Worm (Caenorhabditis elegans) whole organism, L1 larva: ENCODE results near the gene srv-29.

Experiments used
- F16B12.6 ChIP-seq: fragments of 150-350 bp; optimal IDR thresholded peaks from 2 replicates; lab custom pipeline; 2014; ENCODE audit warnings: missing biosample characterization, missing genetic modification characterization
- Y116A8C.19 ChIP-seq: sonication (generic microtip); optimal IDR thresholded peaks from 2 replicates; lab custom pipeline; 2016; ENCODE audit warnings: missing compliant biosample characterization, missing genetic modification characterization, borderline replicate concordance
- aha-1 ChIP-seq: fragments of 150-350 bp; optimal IDR thresholded peaks from 2 replicates; lab custom pipeline; 2014; ENCODE audit warnings: missing biosample characterization, missing genetic modification characterization
- blmp-1 ChIP-seq: fragments of 150-350 bp; optimal IDR thresholded peaks from 2 replicates; lab custom pipeline; 2014; ENCODE audit warnings: missing biosample characterization, missing genetic modification characterization
- ceh-63 ChIP-seq: fragments of 200-800 bp; sonication (Bioruptor generic); optimal IDR thresholded peaks from 2 replicates; lab custom pipeline; 2018; ENCODE audit warnings: mild to moderate bottlenecking, missing genetic modification characterization, missing compliant biosample characterization
- ceh-88 ChIP-seq: fragments of 200-800 bp; sonication (Bioruptor generic); IDR thresholded peaks from 2 replicates; pipeline ENCODE4 v1.3.6; 2022; ENCODE audit warnings: missing genetic modification characterization, missing compliant biosample characterization
- dpl-1 ChIP-seq, 3 experiments: fragments of 150-350 bp in 2 of 3; sonication (generic microtip) in 1 of 3; optimal IDR thresholded peaks; 2 replicates each; lab custom pipeline; 2014 to 2017; ENCODE audit warnings: missing biosample characterization in 3 of 3, missing genetic modification characterization in 3 of 3, missing genetic modification reagents in 3 of 3
- dsc-1 ChIP-seq: sonication (generic microtip); optimal IDR thresholded peaks from 2 replicates; lab custom pipeline; 2016; ENCODE audit warnings: mild to moderate bottlenecking, missing genetic modification characterization, missing compliant biosample characterization
- efl-1 ChIP-seq, 4 experiments: fragments of 150-350 bp; optimal IDR thresholded peaks in 3 of 4; peaks in 1 of 4; 1 replicate in 1 of 4; 2 replicates in 3 of 4; lab custom pipeline; 2014; ENCODE audit warnings: missing biosample characterization in 2 of 4, missing genetic modification characterization in 2 of 4, missing genetic modification reagents in 2 of 4
- efl-3 ChIP-seq: fragments of 200-800 bp; sonication (Bioruptor generic); optimal IDR thresholded peaks from 2 replicates; lab custom pipeline; 2018; ENCODE audit warnings: mild to moderate bottlenecking, missing genetic modification characterization, missing compliant biosample characterization
- egl-13 ChIP-seq: sonication (generic microtip); optimal IDR thresholded peaks from 2 replicates; lab custom pipeline; 2016; ENCODE audit warnings: missing genotype, missing genetic modification reagents, missing genetic modification characterization, missing compliant biosample characterization
- fkh-10 ChIP-seq: sonication (generic microtip); optimal IDR thresholded peaks from 2 replicates; lab custom pipeline; 2017; ENCODE audit warnings: missing biosample characterization, missing genetic modification reagents, missing genetic modification characterization
- jun-1 ChIP-seq: fragments of 150-350 bp; optimal IDR thresholded peaks from 2 replicates; lab custom pipeline; 2014; ENCODE audit warnings: missing biosample characterization, missing genetic modification reagents, missing genetic modification characterization
- lin-13 ChIP-seq: fragments of 150-350 bp; optimal IDR thresholded peaks from 2 replicates; lab custom pipeline; 2014; ENCODE audit warnings: missing biosample characterization, missing genetic modification reagents, missing genetic modification characterization
- lin-15B ChIP-seq: fragments of 150-350 bp; sonication (generic microtip); optimal IDR thresholded peaks from 3 replicates; lab custom pipeline; 2014; ENCODE audit warnings: missing biosample characterization, missing genetic modification characterization
- lin-39 ChIP-seq: fragments of 150-350 bp; optimal IDR thresholded peaks from 2 replicates; lab custom pipeline; 2014; ENCODE audit warnings: missing biosample characterization, missing genetic modification reagents, missing genetic modification characterization
- mef-2 ChIP-seq: fragments of 150-350 bp; optimal IDR thresholded peaks from 2 replicates; lab custom pipeline; 2014; ENCODE audit warnings: missing biosample characterization, missing genetic modification characterization
- nhr-20 ChIP-seq: sonication (generic microtip); optimal IDR thresholded peaks from 2 replicates; lab custom pipeline; 2016; ENCODE audit warnings: mild to moderate bottlenecking, missing genetic modification characterization, missing compliant biosample characterization
- pax-3 ChIP-seq: fragments of 200-800 bp; sonication (Bioruptor generic); optimal IDR thresholded peaks from 2 replicates; lab custom pipeline; 2018; ENCODE audit warnings: mild to moderate bottlenecking, missing genetic modification characterization, moderate library complexity, missing compliant biosample characterization
- snu-23 ChIP-seq: sonication (generic microtip); optimal IDR thresholded peaks from 2 replicates; lab custom pipeline; 2016; ENCODE audit warnings: missing genetic modification characterization, missing compliant biosample characterization
- sptf-1 ChIP-seq: fragments of 150-350 bp; optimal IDR thresholded peaks from 2 replicates; lab custom pipeline; 2014; ENCODE audit warnings: missing biosample characterization, missing genetic modification characterization
- unc-98 ChIP-seq: fragments of 200-800 bp; sonication (Bioruptor generic); IDR thresholded peaks from 2 replicates; pipeline ENCODE4 v1.3.6; 2022; ENCODE audit warnings: missing genetic modification characterization, missing compliant biosample characterization

srv-29 gene

DNA sequence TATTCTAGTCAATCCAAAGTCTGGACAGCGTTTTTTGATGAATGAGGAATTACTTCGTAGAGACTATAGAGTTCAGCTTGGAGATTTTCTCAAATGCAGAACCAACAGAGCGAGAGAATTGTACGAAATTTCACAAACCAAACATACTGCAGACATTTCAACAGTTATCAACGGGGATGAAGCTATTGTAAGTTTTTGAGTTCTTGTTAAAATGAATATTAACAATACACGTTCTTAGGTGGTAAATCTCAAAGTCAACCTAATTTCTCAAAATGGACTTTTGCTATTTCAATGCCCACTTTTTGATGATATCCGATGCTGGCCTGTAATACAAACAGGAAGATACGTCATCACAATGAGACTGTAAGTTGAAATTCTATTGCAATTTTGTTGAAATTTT is 48.9 kb downstream of the srv-29 start:
- no peak for TF ChIP-seq pax-3 (tag; lab: Kevin White, UChicago)
- no peak for TF ChIP-seq lin-15B (tag; lab: Kevin White, UChicago)
- no peak for TF ChIP-seq fkh-10 (GFP tag; lab: Kevin White, UChicago)
- no peak for TF ChIP-seq ceh-88 (GFP tag; lab: Robert Waterston, UW)
- no peak for TF ChIP-seq F16B12.6
- TF ChIP-seq lin-13 (GFP tag; lab: Kevin White, UChicago), result no peak
- no peak for TF ChIP-seq jun-1 (tag; lab: Kevin White, UChicago)
- TF ChIP-seq mef-2 (tag; lab: Kevin White, UChicago), result no peak
- TF ChIP-seq egl-13 (tag; lab: Kevin White, UChicago), result no peak
- TF ChIP-seq Y116A8C.19 (tag; lab: Kevin White, UChicago), result no peak
- TF ChIP-seq efl-1 (optimal IDR thresholded peaks at IDR 0.05; lab: Kevin White, UChicago), result no peak
- no peak for TF ChIP-seq efl-1 (GFP tag; optimal IDR thresholded peaks at IDR 0.05 in 1 of 2; lab: Kevin White, UChicago)
- TF ChIP-seq blmp-1 (tag; lab: Kevin White, UChicago), result no peak
- no peak for TF ChIP-seq dsc-1 (tag; lab: Kevin White, UChicago)
- TF ChIP-seq dpl-1 (GFP tag; optimal IDR thresholded peaks at IDR 0.05; lab: Kevin White, UChicago), result no peak
- TF ChIP-seq efl-3 (GFP tag; lab: Kevin White, UChicago), result no peak
- no peak for TF ChIP-seq lin-39

ce11 chrIV:6217066-6217465 is 49.3 kb downstream of the srv-29 start, which contains the start of gene C49A9.9:
Gene C49A9.9 (plus strand): TSS chrIV:6217372.
- TF ChIP-seq snu-23 (GFP tag; lab: Kevin White, UChicago), result no peak
- no peak for TF ChIP-seq fkh-10 (GFP tag; lab: Kevin White, UChicago)
- TF ChIP-seq unc-98 (GFP tag; lab: Robert Waterston, UW), result no peak
- TF ChIP-seq blmp-1 (tag; lab: Kevin White, UChicago), result no peak
- no peak for TF ChIP-seq dsc-1 (tag; lab: Kevin White, UChicago)
- TF ChIP-seq sptf-1 (tag; lab: Kevin White, UChicago), result no peak
- no peak for TF ChIP-seq ceh-63 (GFP tag; lab: Kevin White, UChicago)
- TF ChIP-seq mef-2 (tag; lab: Kevin White, UChicago), result no peak
- TF ChIP-seq efl-1 (optimal IDR thresholded peaks at IDR 0.05; lab: Kevin White, UChicago), result no peak
- no peak for TF ChIP-seq efl-1 (GFP tag; optimal IDR thresholded peaks at IDR 0.05 in 1 of 2; lab: Kevin White, UChicago)
- no peak for TF ChIP-seq nhr-20 (tag; lab: Kevin White, UChicago)
- no peak for TF ChIP-seq aha-1 (tag; lab: Kevin White, UChicago)
- TF ChIP-seq, all 84 proteins: peak for 0
